Fruit fly (Drosophila melanogaster) whole organism, wandering third instar larva: ENCODE data around the gene Sfp33A2.

Experiments used
- Hr83 ChIP-seq: fragments of 200-300 bp; sonication (Bioruptor generic); optimal IDR thresholded peaks from 2 replicates; lab custom pipeline; 2016; ENCODE audit warnings: missing biosample characterization, mild to moderate bottlenecking, missing genetic modification characterization, moderate library complexity; ENCODE audit not compliant: poor library complexity, severe bottlenecking
- ey ChIP-seq: fragments of 200-800 bp; sonication (Bioruptor generic); optimal IDR thresholded peaks from 2 replicates; lab custom pipeline; 2016; ENCODE audit warnings: missing biosample characterization, missing genetic modification characterization
- lola ChIP-seq: fragments of >200 bp; optimal IDR thresholded peaks from 2 replicates; lab custom pipeline; 2017; ENCODE audit warnings: missing biosample characterization, missing genetic modification characterization

DNA sequence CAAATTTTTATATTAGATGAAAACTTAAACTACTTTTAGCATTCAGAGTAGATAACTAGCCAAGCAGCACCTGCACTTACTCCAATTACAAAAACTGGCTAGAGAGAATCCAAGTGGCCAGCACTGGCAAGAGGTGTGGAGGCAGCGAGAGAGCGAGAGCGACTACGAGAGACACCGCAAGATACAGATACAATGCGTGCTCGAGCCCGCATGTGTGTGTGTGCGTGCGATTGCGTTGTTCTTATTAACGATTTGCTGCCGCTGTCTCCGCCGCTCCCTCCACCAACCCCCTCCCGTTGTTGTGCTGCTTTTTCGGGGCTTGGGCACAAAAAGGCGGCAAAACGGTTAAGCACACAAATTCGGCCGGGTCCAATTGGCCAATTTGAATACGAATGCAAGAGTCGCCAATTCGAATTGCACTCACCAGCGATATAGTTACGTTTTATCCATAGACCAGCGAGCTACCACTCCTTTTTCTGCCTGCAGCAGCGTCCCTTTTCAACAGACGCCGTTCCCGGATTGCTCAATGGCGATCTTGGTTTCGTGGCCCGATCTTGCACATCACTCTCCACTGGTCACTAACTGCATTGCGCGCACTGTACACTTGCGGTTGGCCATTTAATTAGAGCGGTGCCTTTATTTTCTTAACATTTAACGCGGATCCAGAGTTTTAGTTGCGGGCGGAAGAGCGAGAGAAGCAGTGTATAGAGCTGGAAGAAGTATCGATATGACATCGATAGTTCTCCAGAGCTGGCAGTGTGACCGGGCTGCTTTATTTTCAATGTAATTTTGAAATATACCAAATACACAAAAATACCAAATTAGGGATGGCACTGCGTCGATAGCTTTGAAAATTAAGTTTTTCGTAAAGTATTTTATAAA is 28.6 kb upstream of the Sfp33A2 start, which contains the start of gene crol:
- no peak for TF ChIP-seq lola (GFP tag; lab: Kevin White, UChicago)
- no peak for TF ChIP-seq ey (GFP tag; lab: Kevin White, UChicago)
- peak; percentile 38 for TF ChIP-seq Hr83 (GFP tag; lab: Kevin White, UChicago)
